Worm (Caenorhabditis elegans): ENCODE results near the gene btb-8.

btb-8 gene

DNA sequence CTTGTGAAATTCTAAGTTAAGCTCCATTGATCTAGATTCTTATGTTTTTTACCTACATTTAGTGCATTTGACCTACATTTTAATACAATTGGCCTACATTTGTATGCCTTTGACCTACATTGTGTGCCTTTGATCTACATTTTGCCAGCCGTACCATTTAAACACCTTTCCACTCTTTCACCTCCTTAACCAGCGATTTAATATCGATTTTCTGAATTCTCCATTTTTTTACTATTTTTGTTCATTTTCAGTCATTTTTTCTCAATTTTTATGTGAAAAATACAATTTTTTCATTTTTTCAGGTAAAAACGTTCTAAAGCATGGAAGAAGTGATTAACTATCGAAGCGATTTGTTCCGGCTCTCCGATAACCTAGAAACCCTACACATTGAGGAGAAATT, 9.6 kb upstream of the btb-8 start, which contains the start of gene btb-7:
btb-7 (plus strand) TSS at position 301 of the 400 bp plus-strand sequence.
- no peak for TF ChIP-seq lin-1 (GFP tag; IDR thresholded peaks at IDR 0.05)
- TF ChIP-seq egl-27 (tag; optimal IDR thresholded peaks at IDR 0.05) = no peak
- TF ChIP-seq skn-1 (tag; optimal IDR thresholded peaks at IDR 0.05) = no peak
- no peak for TF ChIP-seq nhr-11 (tag; optimal IDR thresholded peaks at IDR 0.05)

DNA sequence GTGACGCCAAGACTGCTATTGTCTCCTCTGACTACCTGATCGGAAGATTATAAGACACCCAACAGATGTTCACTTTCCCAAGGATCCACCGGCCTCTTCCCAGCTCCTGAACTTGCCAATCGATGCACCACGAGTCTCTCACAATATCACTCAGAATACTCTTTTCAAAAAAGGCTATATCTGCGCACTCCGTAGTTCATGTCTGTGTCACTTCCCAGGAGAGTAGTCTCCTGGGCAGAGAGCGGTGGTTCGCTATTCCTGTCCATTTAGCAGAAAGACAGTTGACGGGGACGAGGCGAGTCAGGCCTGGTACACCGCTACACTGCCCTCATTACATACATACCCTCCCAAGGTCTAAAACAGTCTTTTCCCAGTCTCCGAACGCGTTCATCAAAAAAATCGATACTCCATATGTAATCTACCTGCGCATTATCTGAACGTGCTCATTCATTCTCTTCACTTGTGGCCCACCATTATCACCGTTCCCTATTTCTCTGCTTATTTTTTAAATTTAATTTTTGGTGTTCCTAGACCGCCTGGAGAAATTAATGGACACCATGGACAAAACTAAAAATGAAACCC, 7.7 kb upstream of the btb-8 start, which contains the start of gene btb-6:
btb-6 (plus strand) TSS at position 532 of the 582 bp plus-strand sequence.
- TF ChIP-seq snpc-1.2 (GFP tag; IDR thresholded peaks at IDR 0.05) (no peak), zip-2 (tag; optimal IDR thresholded peaks at IDR 0.05) (no peak), lin-1 (GFP tag; IDR thresholded peaks at IDR 0.05) (no peak), F44E2.7 (GFP tag; IDR thresholded peaks at IDR 0.05) (no peak), lin-13 (GFP tag; optimal IDR thresholded peaks at IDR 0.05) (no peak), ceh-28 (tag; optimal IDR thresholded peaks at IDR 0.05) (no peak), rbr-2 (tag; optimal IDR thresholded peaks at IDR 0.05) (no peak), skn-1 (tag; optimal IDR thresholded peaks at IDR 0.05) (no peak), hlh-11 (tag; optimal IDR thresholded peaks at IDR 0.05) (no peak), ZK546.5 (tag; optimal IDR thresholded peaks at IDR 0.05) (no peak), gei-8 (GFP tag; optimal IDR thresholded peaks at IDR 0.05) (no peak)

- TF ChIP-seq nhr-237 (tag; optimal IDR thresholded peaks at IDR 0.05) = no peak
- no peak for TF ChIP-seq zfp-2 (tag; optimal IDR thresholded peaks at IDR 0.05)
- TF ChIP-seq nhr-6 (tag; optimal IDR thresholded peaks at IDR 0.05) = no peak
- no peak for TF ChIP-seq F44E2.7 (GFP tag; IDR thresholded peaks at IDR 0.05)
- no peak for TF ChIP-seq zag-1 (tag; optimal IDR thresholded peaks at IDR 0.05)
- TF ChIP-seq hlh-30 (tag; optimal IDR thresholded peaks at IDR 0.05; ENCODE audit: insufficient read depth) = no peak
- no peak for TF ChIP-seq mxl-3 (GFP tag; optimal IDR thresholded peaks at IDR 0.05)
- no peak for TF ChIP-seq nhr-28 (tag; optimal IDR thresholded peaks at IDR 0.05)
- TF ChIP-seq lin-1 (GFP tag; IDR thresholded peaks at IDR 0.05) = no peak
- no peak for TF ChIP-seq dmd-9 (GFP tag; IDR thresholded peaks at IDR 0.05)
- TF ChIP-seq T26A8.4 (GFP tag; IDR thresholded peaks at IDR 0.05) = no peak
- TF ChIP-seq tag-97 (GFP tag; IDR thresholded peaks at IDR 0.05) = no peak
- TF ChIP-seq daf-8 (GFP tag; IDR thresholded peaks at IDR 0.05) = no peak
- no peak for TF ChIP-seq mes-2 (tag; optimal IDR thresholded peaks at IDR 0.05; ENCODE audit: poor library complexity, severe bottlenecking)
- TF ChIP-seq dve-1 (tag; optimal IDR thresholded peaks at IDR 0.05; ENCODE audit: insufficient read depth) = no peak
- no peak for TF ChIP-seq nhr-111 (GFP tag; optimal IDR thresholded peaks at IDR 0.05)
Measured at ce11 chrII:1719153-1719552, 3.4 kb upstream of the btb-8 start, which contains the start of gene fbxb-48. Gene fbxb-48, minus strand, starts transcription at chrII:1719253.

ce11 chrII:1724314-1724713, 1.7 kb downstream of the btb-8 start, which contains the start of gene fbxb-11:
Gene fbxb-11, plus strand, starts transcription at chrII:1724614.
- TF ChIP-seq nhr-77 (tag; optimal IDR thresholded peaks at IDR 0.05) (no peak), nhr-25 (tag; optimal IDR thresholded peaks at IDR 0.05; ENCODE audit: borderline replicate concordance, insufficient read depth) (no peak), zfp-2 (tag; optimal IDR thresholded peaks at IDR 0.05) (no peak), fkh-10 (GFP tag; optimal IDR thresholded peaks at IDR 0.05) (no peak), snpc-1.2 (GFP tag; IDR thresholded peaks at IDR 0.05) (no peak), sdz-12 (GFP tag; optimal IDR thresholded peaks at IDR 0.05) (no peak), attf-4 (tag; optimal IDR thresholded peaks at IDR 0.05) (no peak), spr-1 (tag; optimal IDR thresholded peaks at IDR 0.05) (no peak), ztf-11 (tag; optimal IDR thresholded peaks at IDR 0.05) (no peak)

- peak in 1 of 2 experiments; percentile 63 for TF ChIP-seq unc-62 (GFP tag; optimal IDR thresholded peaks at IDR 0.05 in 1 of 2)
- TF ChIP-seq unc-62 (tag; optimal IDR thresholded peaks at IDR 0.05) = no peak
- peak; percentile 60 for TF ChIP-seq aha-1 (tag)
- TF ChIP-seq unc-39 (tag; optimal IDR thresholded peaks at IDR 0.05) = no peak
Measured at ce11 chrII:1725735-1726134, 3.2 kb downstream of the btb-8 start, which contains the start of gene F45C12.17. Gene F45C12.17, plus strand, starts transcription at chrII:1726111.
